Fruit fly (Drosophila melanogaster) whole organism, embryonic: Measurements from ENCODE around the gene CG4461.

Experiments
- Ada2b ChIP-seq: fragments of 200-800 bp; sonication (Bioruptor generic); IDR thresholded peaks from 2 replicates; pipeline ENCODE4 v1.3.6; 2022; ENCODE audit warnings: missing biosample characterization, missing genetic modification characterization
- Bgb ChIP-seq: fragments of 200-800 bp; sonication (Bioruptor generic); IDR thresholded peaks from 2 replicates; pipeline ENCODE4 v1.3.6; 2022; ENCODE audit warnings: missing biosample characterization, missing genetic modification characterization; ENCODE audit not compliant: partially characterized antibody
- CG10147 ChIP-seq: fragments of 200-800 bp; sonication (Bioruptor generic); optimal IDR thresholded peaks from 2 replicates; lab custom pipeline; 2019; ENCODE audit warnings: missing biosample characterization, mild to moderate bottlenecking, missing genetic modification characterization, moderate library complexity
- CG10543 ChIP-seq: fragments of 200-800 bp; sonication (Bioruptor generic); optimal IDR thresholded peaks from 3 replicates; lab custom pipeline; 2017; ENCODE audit warnings: missing biosample characterization, mild to moderate bottlenecking, missing genetic modification characterization, moderate library complexity
- CG11723 ChIP-seq: fragments of 200-800 bp; sonication (Bioruptor generic); optimal IDR thresholded peaks from 2 replicates; lab custom pipeline; 2017; ENCODE audit warnings: missing biosample characterization, mild to moderate bottlenecking, missing genetic modification characterization
- CG12659 ChIP-seq: fragments of 200-800 bp; sonication (Bioruptor generic); optimal IDR thresholded peaks from 3 replicates; lab custom pipeline; 2017; ENCODE audit warnings: mild to moderate bottlenecking, missing biosample characterization, missing genetic modification reagents, missing genetic modification characterization
- CG13296 ChIP-seq: fragments of 200-800 bp; sonication (Bioruptor generic); optimal IDR thresholded peaks from 3 replicates; lab custom pipeline; 2018; ENCODE audit warnings: missing biosample characterization, mild to moderate bottlenecking, missing genetic modification characterization
- CG13894 ChIP-seq: fragments of 200-800 bp; sonication (Bioruptor generic); optimal IDR thresholded peaks from 3 replicates; lab custom pipeline; 2018; ENCODE audit warnings: missing biosample characterization, mild to moderate bottlenecking, missing genetic modification characterization, moderate library complexity
- CG14667 ChIP-seq: fragments of 200-800 bp; sonication (Bioruptor generic); IDR thresholded peaks from 2 replicates; pipeline ENCODE4 v1.3.6; 2022; ENCODE audit warnings: missing biosample characterization, missing genetic modification characterization
- CG15269 ChIP-seq: fragments of 200-800 bp; sonication (Bioruptor generic); optimal IDR thresholded peaks from 2 replicates; lab custom pipeline; 2018; ENCODE audit warnings: missing biosample characterization, mild to moderate bottlenecking, missing genetic modification characterization, moderate library complexity
- CG15514 ChIP-seq: fragments of 200-800 bp; sonication (Bioruptor generic); optimal IDR thresholded peaks from 3 replicates; lab custom pipeline; 2017; ENCODE audit warnings: missing biosample characterization, missing genetic modification characterization, mild to moderate bottlenecking, moderate library complexity, missing genetic modification reagents
- CG2678 ChIP-seq: fragments of 200-800 bp; sonication (Bioruptor generic); optimal IDR thresholded peaks from 3 replicates; lab custom pipeline; 2019; ENCODE audit warnings: missing biosample characterization, mild to moderate bottlenecking, missing genetic modification characterization, moderate library complexity
- CG3281 ChIP-seq: fragments of 200-800 bp; sonication (Bioruptor generic); optimal IDR thresholded peaks from 3 replicates; lab custom pipeline; 2017; ENCODE audit warnings: missing biosample characterization, mild to moderate bottlenecking, missing genetic modification characterization
- CG4424 ChIP-seq: fragments of 200-800 bp; sonication (Bioruptor generic); optimal IDR thresholded peaks from 3 replicates; lab custom pipeline; 2016; ENCODE audit warnings: missing biosample characterization, missing genetic modification characterization
- CG7556 ChIP-seq: fragments of 200-800 bp; sonication (Bioruptor generic); optimal IDR thresholded peaks from 2 replicates; lab custom pipeline; 2017; ENCODE audit warnings: missing biosample characterization, mild to moderate bottlenecking, missing genetic modification characterization
- CG7928 ChIP-seq: fragments of 200-800 bp; sonication (Bioruptor generic); optimal IDR thresholded peaks from 2 replicates; lab custom pipeline; 2017; ENCODE audit warnings: missing biosample characterization, mild to moderate bottlenecking, missing genetic modification characterization
- CG8290 ChIP-seq, 3 experiments: fragments of 200-800 bp; sonication (Bioruptor generic); optimal IDR thresholded peaks; 2 replicates each; lab custom pipeline; 2016 to 2019; ENCODE audit warnings: missing biosample characterization in 3 of 3, missing genetic modification characterization in 3 of 3, mild to moderate bottlenecking in 2 of 3, moderate library complexity in 1 of 3
- Eip74EF ChIP-seq, 2 experiments: fragments of 200-800 bp in 1 of 2; fragments of >200 bp in 1 of 2; sonication (Bioruptor generic) in 1 of 2; optimal IDR thresholded peaks; 2 replicates each; lab custom pipeline; 2017 to 2019; ENCODE audit warnings: missing biosample characterization in 2 of 2, missing genetic modification characterization in 2 of 2, mild to moderate bottlenecking in 1 of 2, moderate library complexity in 1 of 2
- Fer1 ChIP-seq: fragments of 200-800 bp; sonication (Bioruptor generic); optimal IDR thresholded peaks from 2 replicates; lab custom pipeline; 2017; ENCODE audit warnings: missing biosample characterization, mild to moderate bottlenecking, missing genetic modification characterization
- Fer2 ChIP-seq: fragments of 200-800 bp; sonication (Bioruptor generic); optimal IDR thresholded peaks from 2 replicates; lab custom pipeline; 2018; ENCODE audit warnings: missing biosample characterization, mild to moderate bottlenecking, missing genetic modification characterization, moderate library complexity
- H2.0 ChIP-seq: fragments of 200-800 bp; sonication (Bioruptor generic); IDR thresholded peaks from 2 replicates; pipeline ENCODE4 v1.3.6; 2022; ENCODE audit warnings: missing biosample characterization, missing genetic modification characterization
- Hr51 ChIP-seq, 2 experiments: fragments of 200-800 bp; sonication (Bioruptor generic); optimal IDR thresholded peaks; 2 replicates in 1 of 2; 3 replicates in 1 of 2; lab custom pipeline; 2016 to 2018; ENCODE audit warnings: missing biosample characterization in 2 of 2, missing genetic modification characterization in 2 of 2, mild to moderate bottlenecking in 1 of 2, moderate library complexity in 1 of 2
- Jarid2 ChIP-seq: fragments of 200-800 bp; sonication (Bioruptor generic); optimal IDR thresholded peaks from 3 replicates; lab custom pipeline; 2017; ENCODE audit warnings: mild to moderate bottlenecking, missing biosample characterization, missing genetic modification reagents, missing genetic modification characterization
- Lpt ChIP-seq: fragments of >200 bp; optimal IDR thresholded peaks from 2 replicates; lab custom pipeline; 2018; ENCODE audit warnings: missing biosample characterization, missing genetic modification characterization
- MBD-R2 ChIP-seq: fragments of 200-800 bp; sonication (Bioruptor generic); IDR thresholded peaks from 2 replicates; pipeline ENCODE4 v1.3.6; 2022; ENCODE audit warnings: missing biosample characterization, missing genetic modification characterization
- Med ChIP-seq: fragments of 200-800 bp; sonication (Bioruptor generic); peaks from one replicate; lab custom pipeline; 2016; ENCODE audit warnings: missing biosample characterization, missing genetic modification characterization, mild to moderate bottlenecking, inconsistent platforms, moderate library complexity
- Meics ChIP-seq: fragments of 200-800 bp; sonication (Bioruptor generic); optimal IDR thresholded peaks from 2 replicates; lab custom pipeline; 2017; ENCODE audit warnings: missing biosample characterization, mild to moderate bottlenecking, missing genetic modification characterization
- Nf-YA ChIP-seq: fragments of 200-800 bp; sonication (Bioruptor generic); IDR thresholded peaks from 2 replicates; pipeline ENCODE4 v1.3.6; 2022; ENCODE audit warnings: missing biosample characterization, missing genetic modification characterization
- NfI ChIP-seq: fragments of 200-800 bp; sonication (Bioruptor generic); optimal IDR thresholded peaks from 3 replicates; lab custom pipeline; 2018; ENCODE audit warnings: missing biosample characterization, mild to moderate bottlenecking, missing genetic modification characterization, moderate library complexity
- Taf1 ChIP-seq: fragments of 200-800 bp; sonication (Bioruptor generic); IDR thresholded peaks from 2 replicates; pipeline ENCODE4 v1.3.6; 2022; ENCODE audit warnings: missing biosample characterization, missing genetic modification characterization
- Trl ChIP-seq, 3 experiments: fragments of >200 bp in 2 of 3; fragments of 200-800 bp in 1 of 3; sonication (Bioruptor generic) in 1 of 3; optimal IDR thresholded peaks; 2 replicates in 1 of 3; 3 replicates in 2 of 3; lab custom pipeline; 2016 to 2017; ENCODE audit warnings: missing biosample characterization in 1 of 3, missing genetic modification characterization in 1 of 3
- YL-1 ChIP-seq: fragments of 200-800 bp; sonication (Bioruptor generic); optimal IDR thresholded peaks from 3 replicates; lab custom pipeline; 2017; ENCODE audit warnings: missing biosample characterization, mild to moderate bottlenecking, missing genetic modification characterization
- ase ChIP-seq: fragments of 200-800 bp; sonication (Bioruptor generic); IDR thresholded peaks from 3 replicates; pipeline ENCODE4 v1.3.6; 2022; ENCODE audit warnings: missing biosample characterization, missing genetic modification characterization
- caup ChIP-seq: fragments of 200-800 bp; sonication (Bioruptor generic); optimal IDR thresholded peaks from 3 replicates; lab custom pipeline; 2017; ENCODE audit warnings: missing biosample characterization, mild to moderate bottlenecking, missing genetic modification characterization, moderate library complexity; ENCODE audit not compliant: severe bottlenecking
- chinmo ChIP-seq: fragments of 200-800 bp; sonication (Bioruptor generic); IDR thresholded peaks from 4 replicates; pipeline ENCODE4 v1.3.6; 2022; ENCODE audit warnings: missing biosample characterization, missing genetic modification characterization; ENCODE audit not compliant: partially characterized antibody
- danr ChIP-seq: fragments of 200-800 bp; sonication (Bioruptor generic); IDR thresholded peaks from 2 replicates; pipeline ENCODE4 v1.3.6; 2022; ENCODE audit warnings: missing biosample characterization, missing genetic modification characterization
- en ChIP-seq: fragments of 200-800 bp; sonication (Bioruptor generic); optimal IDR thresholded peaks from 2 replicates; lab custom pipeline; 2016; ENCODE audit warnings: missing biosample characterization, missing genetic modification characterization
- exex ChIP-seq: fragments of 200-800 bp; sonication (Bioruptor generic); optimal IDR thresholded peaks from 4 replicates; lab custom pipeline; 2018; ENCODE audit warnings: missing biosample characterization, mild to moderate bottlenecking, missing genetic modification characterization, moderate library complexity
- gfzf ChIP-seq: fragments of 200-800 bp; sonication (Bioruptor generic); optimal IDR thresholded peaks from 2 replicates; lab custom pipeline; 2016; ENCODE audit warnings: missing biosample characterization, mild to moderate bottlenecking, missing genetic modification characterization, moderate library complexity
- hkb ChIP-seq, 2 experiments: fragments of 200-800 bp in 1 of 2; fragments of >200 bp in 1 of 2; sonication (Bioruptor generic) in 1 of 2; IDR thresholded peaks in 1 of 2; optimal IDR thresholded peaks in 1 of 2; 2 replicates each; pipeline versions ENCODE4 v1.3.6 to Lab custom; 2017 to 2022; ENCODE audit warnings: missing biosample characterization in 1 of 2, missing genetic modification characterization in 1 of 2
- kay ChIP-seq: fragments of 200-800 bp; sonication (Bioruptor generic); optimal IDR thresholded peaks from 2 replicates; lab custom pipeline; 2016; ENCODE audit warnings: missing biosample characterization, missing genetic modification characterization
- nau ChIP-seq: fragments of 200-800 bp; sonication (Bioruptor generic); optimal IDR thresholded peaks from 3 replicates; lab custom pipeline; 2017; ENCODE audit warnings: missing biosample characterization, mild to moderate bottlenecking, missing genetic modification characterization, missing genetic modification reagents
- phol ChIP-seq: fragments of 200-800 bp; sonication (Bioruptor generic); optimal IDR thresholded peaks from 3 replicates; lab custom pipeline; 2018; ENCODE audit warnings: missing biosample characterization, mild to moderate bottlenecking, missing genetic modification characterization, moderate library complexity
- ro ChIP-seq: fragments of 200-800 bp; sonication (Bioruptor generic); IDR thresholded peaks from 2 replicates; pipeline ENCODE4 v1.3.6; 2022; ENCODE audit warnings: missing biosample characterization, missing genetic modification characterization
- sr ChIP-seq: fragments of 200-800 bp; sonication (Bioruptor generic); IDR thresholded peaks from 3 replicates; pipeline ENCODE4 v1.3.6; 2022; ENCODE audit warnings: missing biosample characterization, missing genetic modification characterization
- trh ChIP-seq: fragments of 200-800 bp; sonication (Bioruptor generic); optimal IDR thresholded peaks from 2 replicates; lab custom pipeline; 2016; ENCODE audit warnings: missing biosample characterization, missing genetic modification characterization
- vvl ChIP-seq: fragments of 200-800 bp; sonication (Bioruptor generic); IDR thresholded peaks from 2 replicates; pipeline ENCODE4 v1.3.6; 2022; ENCODE audit warnings: missing biosample characterization, missing genetic modification characterization
- zfh2 ChIP-seq: fragments of 200-800 bp; sonication (Bioruptor generic); optimal IDR thresholded peaks from 2 replicates; lab custom pipeline; 2016; ENCODE audit warnings: missing biosample characterization, missing genetic modification characterization

Gene CG4461

dm6 chr3L:9349314-9349733 lies 25.9 kb upstream of the CG4461 start, which contains the start of gene PGRP-LF (continued):
- TF ChIP-seq NfI (peak; percentile 6), trh (GFP tag; lab: Kevin White, UChicago) (no peak), Ada2b (GFP tag; lab: Robert Waterston, UW) (no peak), CG7928 (no peak), phol (no peak), exex (tag; lab: Kevin White, UChicago) (peak; percentile 2), CG14667 (GFP tag; lab: Robert Waterston, UW) (no peak), kay (GFP tag; lab: Kevin White, UChicago) (peak; percentile 36), CG8290 (GFP tag; optimal IDR thresholded peaks at IDR 0.05; lab: Kevin White, UChicago) (no peak), CG8290 (tag; optimal IDR thresholded peaks at IDR 0.05; lab: Kevin White, UChicago) (peak in 1 of 2 experiments; percentile 46), en (no peak), Fer1 (GFP tag; lab: Kevin White, UChicago) (peak; percentile 52), Fer2 (tag; lab: Kevin White, UChicago) (no peak), Bgb (GFP tag; lab: Robert Waterston, UW) (peak; percentile 25; the same call in 1 of the 2 replicates), Hr51 (GFP tag; optimal IDR thresholded peaks at IDR 0.05; lab: Kevin White, UChicago) (peak in 1 of 2 experiments; percentile 1), chinmo (GFP tag; lab: Robert Waterston, UW) (peak; percentile 89; the same call in 3 of the 4 replicates), Med (GFP tag; lab: Kevin White, UChicago) (peak; percentile 82), MBD-R2 (GFP tag; lab: Robert Waterston, UW) (peak; percentile 9; the same call in 1 of the 2 replicates), Trl (optimal IDR thresholded peaks at IDR 0.05; lab: Kevin White, UChicago) (no peak), Trl (GFP tag; optimal IDR thresholded peaks at IDR 0.05; lab: Kevin White, UChicago) (no peak), CG3281 (no peak), CG4424 (GFP tag; lab: Kevin White, UChicago) (peak; percentile 1), CG15269 (peak; percentile 36), CG10147 (peak; percentile 2), vvl (GFP tag; lab: Robert Waterston, UW) (0 out of 2 replicates have a peak, but pooled peaks have one; percentile 20), YL-1 (GFP tag; lab: Kevin White, UChicago) (peak; percentile 10), hkb (optimal IDR thresholded peaks at IDR 0.05; lab: Kevin White, UChicago) (no peak), hkb (GFP tag; IDR thresholded peaks at IDR 0.05; lab: Robert Waterston, UW) (0 out of 2 replicates have a peak, but pooled peaks have one; percentile 29), ase (GFP tag; lab: Robert Waterston, UW) (no peak), Lpt (no peak), CG2678 (tag; lab: Kevin White, UChicago) (peak; percentile 8), sr (GFP tag; lab: Robert Waterston, UW) (peak; percentile 87), Jarid2 (peak; percentile 72), CG12659 (GFP tag; lab: Kevin White, UChicago) (peak; percentile 16), caup (GFP tag; lab: Kevin White, UChicago) (peak; percentile 24), CG13296 (GFP tag; lab: Kevin White, UChicago) (peak; percentile 29), Meics (GFP tag; lab: Kevin White, UChicago) (peak; percentile 11), gfzf (GFP tag; lab: Kevin White, UChicago) (no peak), Nf-YA (no peak), Taf1 (0 out of 2 replicates have a peak, but pooled peaks have one; percentile 5), CG7556 (no peak), nau (GFP tag; lab: Kevin White, UChicago) (no peak), CG11723 (GFP tag; lab: Kevin White, UChicago) (no peak), zfh2 (no peak), ro (GFP tag; lab: Robert Waterston, UW) (no peak), CG10543 (peak; percentile 82), CG15514 (peak; percentile 25), danr (GFP tag; lab: Robert Waterston, UW) (no peak), CG13894 (tag; lab: Kevin White, UChicago) (peak; percentile 82), Eip74EF (GFP tag; optimal IDR thresholded peaks at IDR 0.05; lab: Kevin White, UChicago) (peak in 1 of 2 experiments; percentile 58), H2.0 (GFP tag; lab: Robert Waterston, UW) (no peak)
